Fruit fly (Drosophila melanogaster) whole organism, prepupa: ENCODE measurements around the gene CG31804.

Experiments
- Blimp-1 ChIP-seq: fragments of 200-800 bp; sonication (Bioruptor generic); optimal IDR thresholded peaks from 3 replicates; lab custom pipeline; 2017; ENCODE audit warnings: missing biosample characterization, missing genetic modification characterization, mild to moderate bottlenecking, moderate library complexity, missing genetic modification reagents
- CG10631 ChIP-seq: fragments of 200-800 bp; sonication (Bioruptor generic); optimal IDR thresholded peaks from 2 replicates; lab custom pipeline; 2016; ENCODE audit warnings: missing biosample characterization, missing genetic modification characterization
- CG10669 ChIP-seq: fragments of 200-800 bp; sonication (Bioruptor generic); optimal IDR thresholded peaks from 3 replicates; lab custom pipeline; 2018; ENCODE audit warnings: missing biosample characterization, mild to moderate bottlenecking, missing genetic modification characterization, moderate library complexity
- CG11294 ChIP-seq: fragments of 200-800 bp; sonication (Bioruptor generic); IDR thresholded peaks from 2 replicates; pipeline ENCODE4 v1.3.6; 2022; ENCODE audit warnings: missing biosample characterization, missing genetic modification characterization
- CG11762 ChIP-seq: fragments of 200-800 bp; sonication (Bioruptor generic); optimal IDR thresholded peaks from 3 replicates; lab custom pipeline; 2016; ENCODE audit warnings: missing biosample characterization, missing genetic modification characterization; ENCODE audit not compliant: insufficient read depth
- CG11902 ChIP-seq: fragments of 200-800 bp; sonication (Bioruptor generic); optimal IDR thresholded peaks from 3 replicates; lab custom pipeline; 2016; ENCODE audit warnings: missing biosample characterization, missing genetic modification characterization
- CG3032 ChIP-seq: fragments of 200-800 bp; optimal IDR thresholded peaks from 2 replicates; lab custom pipeline; 2019; ENCODE audit warnings: missing biosample characterization, mild to moderate bottlenecking, missing genetic modification characterization, moderate library complexity
- CG31627 ChIP-seq: fragments of 200-800 bp; sonication (Bioruptor generic); optimal IDR thresholded peaks from 3 replicates; lab custom pipeline; 2016; ENCODE audit warnings: missing biosample characterization, missing genetic modification characterization
- CG32006 ChIP-seq: fragments of 200-800 bp; sonication (Bioruptor generic); optimal IDR thresholded peaks from 3 replicates; lab custom pipeline; 2017; ENCODE audit warnings: missing biosample characterization, mild to moderate bottlenecking, missing genetic modification characterization
- CG34406 ChIP-seq: fragments of 200-800 bp; sonication (Bioruptor generic); optimal IDR thresholded peaks from 3 replicates; lab custom pipeline; 2016; ENCODE audit warnings: missing biosample characterization, missing genetic modification characterization
- CG4318 ChIP-seq: fragments of 200-800 bp; sonication (Bioruptor generic); optimal IDR thresholded peaks from 3 replicates; lab custom pipeline; 2017; ENCODE audit warnings: missing biosample characterization, mild to moderate bottlenecking, missing genetic modification characterization
- CG6163 ChIP-seq: fragments of 200-800 bp; sonication (Bioruptor generic); IDR thresholded peaks from 3 replicates; pipeline ENCODE4 v1.3.6; 2022; ENCODE audit warnings: missing biosample characterization, missing genetic modification characterization
- CG6276 ChIP-seq: fragments of 200-800 bp; sonication (Bioruptor generic); optimal IDR thresholded peaks from 2 replicates; lab custom pipeline; 2017; ENCODE audit warnings: missing biosample characterization, mild to moderate bottlenecking, missing genetic modification characterization
- CG6808 ChIP-seq: fragments of 200-800 bp; sonication (Bioruptor generic); optimal IDR thresholded peaks from 3 replicates; lab custom pipeline; 2017; ENCODE audit warnings: missing biosample characterization, missing genetic modification characterization, mild to moderate bottlenecking, moderate library complexity, missing genetic modification reagents
- CG6854 ChIP-seq: fragments of 200-800 bp; sonication (Bioruptor generic); optimal IDR thresholded peaks from 2 replicates; lab custom pipeline; 2017; ENCODE audit warnings: missing biosample characterization, mild to moderate bottlenecking, missing genetic modification characterization
- CG7368 ChIP-seq: fragments of 200-800 bp; sonication (Bioruptor generic); optimal IDR thresholded peaks from 3 replicates; lab custom pipeline; 2016; ENCODE audit warnings: missing biosample characterization, missing genetic modification characterization
- CG8119 ChIP-seq: fragments of 200-800 bp; sonication (Bioruptor generic); IDR thresholded peaks from 3 replicates; pipeline ENCODE4 v1.3.6; 2022; ENCODE audit warnings: missing biosample characterization, missing genetic modification characterization
- CG8319 ChIP-seq: fragments of 200-800 bp; sonication (Bioruptor generic); optimal IDR thresholded peaks from 3 replicates; lab custom pipeline; 2016; ENCODE audit warnings: missing biosample characterization, missing genetic modification characterization
- CG8632 ChIP-seq: fragments of 200-800 bp; sonication (Bioruptor generic); optimal IDR thresholded peaks from 3 replicates; lab custom pipeline; 2016; ENCODE audit warnings: missing biosample characterization, missing genetic modification characterization
- CG9139 ChIP-seq: fragments of 200-800 bp; sonication (Bioruptor generic); optimal IDR thresholded peaks from 3 replicates; lab custom pipeline; 2017; ENCODE audit warnings: missing biosample characterization, mild to moderate bottlenecking, missing genetic modification characterization
- Eip75B ChIP-seq: fragments of 200-800 bp; sonication (Bioruptor generic); optimal IDR thresholded peaks from 3 replicates; lab custom pipeline; 2016; ENCODE audit warnings: missing biosample characterization, missing genetic modification characterization
- Eip78C ChIP-seq: fragments of 200-800 bp; sonication (Bioruptor generic); peaks from one replicate; lab custom pipeline; 2016; ENCODE audit warnings: missing biosample characterization, missing genetic modification characterization
- Eip93F ChIP-seq: fragments of 200-800 bp; sonication (Bioruptor generic); optimal IDR thresholded peaks from 2 replicates; lab custom pipeline; 2016; ENCODE audit warnings: missing biosample characterization, mild to moderate bottlenecking, missing genetic modification characterization
- Hr39 ChIP-seq: fragments of 200-800 bp; sonication (Bioruptor generic); optimal IDR thresholded peaks from 2 replicates; lab custom pipeline; 2016; ENCODE audit warnings: missing biosample characterization, missing genetic modification characterization
- OdsH ChIP-seq: fragments of 200-800 bp; sonication (Bioruptor generic); optimal IDR thresholded peaks from 3 replicates; lab custom pipeline; 2016; ENCODE audit warnings: missing biosample characterization, missing genetic modification characterization
- Smox ChIP-seq: fragments of 200-800 bp; sonication (Bioruptor generic); optimal IDR thresholded peaks from 3 replicates; lab custom pipeline; 2016; ENCODE audit warnings: missing biosample characterization, missing genetic modification characterization
- Sox14 ChIP-seq: fragments of 200-800 bp; sonication (Bioruptor generic); optimal IDR thresholded peaks from 3 replicates; lab custom pipeline; 2016; ENCODE audit warnings: missing biosample characterization, missing genetic modification characterization
- Sox15 ChIP-seq: fragments of 200-800 bp; sonication (Bioruptor generic); optimal IDR thresholded peaks from 3 replicates; lab custom pipeline; 2016; ENCODE audit warnings: missing biosample characterization, missing genetic modification characterization
- acj6 ChIP-seq: fragments of 200-800 bp; sonication (Bioruptor generic); optimal IDR thresholded peaks from 3 replicates; lab custom pipeline; 2016; ENCODE audit warnings: missing biosample characterization, missing genetic modification characterization
- cyc ChIP-seq: fragments of 200-800 bp; sonication (Bioruptor generic); optimal IDR thresholded peaks from 3 replicates; lab custom pipeline; 2016; ENCODE audit warnings: missing biosample characterization, missing genetic modification characterization
- dac ChIP-seq: fragments of 200-800 bp; sonication (Bioruptor generic); optimal IDR thresholded peaks from 2 replicates; lab custom pipeline; 2017; ENCODE audit warnings: missing biosample characterization, mild to moderate bottlenecking, missing genetic modification characterization
- esn ChIP-seq: fragments of 200-800 bp; sonication (Bioruptor generic); optimal IDR thresholded peaks from 2 replicates; lab custom pipeline; 2016; ENCODE audit warnings: missing biosample characterization, mild to moderate bottlenecking, missing genetic modification characterization, moderate library complexity
- fd59A ChIP-seq: fragments of 200-800 bp; sonication (Bioruptor generic); optimal IDR thresholded peaks from 2 replicates; lab custom pipeline; 2017; ENCODE audit warnings: missing biosample characterization, mild to moderate bottlenecking, missing genetic modification characterization, missing genetic modification reagents
- fd85E ChIP-seq: fragments of 200-800 bp; sonication (Bioruptor generic); optimal IDR thresholded peaks from 3 replicates; lab custom pipeline; 2016; ENCODE audit warnings: missing biosample characterization, missing genetic modification characterization
- fkh ChIP-seq: fragments of 200-800 bp; sonication (Bioruptor generic); optimal IDR thresholded peaks from 3 replicates; lab custom pipeline; 2017; ENCODE audit warnings: missing biosample characterization, mild to moderate bottlenecking, missing genetic modification characterization, moderate library complexity
- lz ChIP-seq: fragments of 200-800 bp; sonication (Bioruptor generic); optimal IDR thresholded peaks from 3 replicates; lab custom pipeline; 2016; ENCODE audit warnings: missing biosample characterization, missing genetic modification characterization
- net ChIP-seq: fragments of 200-800 bp; sonication (Bioruptor generic); optimal IDR thresholded peaks from 3 replicates; lab custom pipeline; 2016; ENCODE audit warnings: missing biosample characterization, missing genetic modification characterization
- pdm3 ChIP-seq: fragments of 200-800 bp; sonication (Bioruptor generic); optimal IDR thresholded peaks from 3 replicates; lab custom pipeline; 2016; ENCODE audit warnings: missing biosample characterization, missing genetic modification characterization
- salr ChIP-seq, 2 experiments: fragments of 200-800 bp; sonication (Bioruptor generic); optimal IDR thresholded peaks; 3 replicates each; lab custom pipeline; 2016 to 2018; ENCODE audit warnings: missing biosample characterization in 2 of 2, missing genetic modification characterization in 2 of 2, mild to moderate bottlenecking in 1 of 2
- spab ChIP-seq: fragments of 200-800 bp; sonication (Bioruptor generic); optimal IDR thresholded peaks from 2 replicates; lab custom pipeline; 2017; ENCODE audit warnings: missing biosample characterization, mild to moderate bottlenecking, missing genetic modification characterization, missing genetic modification reagents
- ss ChIP-seq, 2 experiments: fragments of 200-800 bp; sonication (Bioruptor generic); optimal IDR thresholded peaks; 2 replicates in 1 of 2; 3 replicates in 1 of 2; lab custom pipeline; 2017 to 2018; ENCODE audit warnings: mild to moderate bottlenecking in 2 of 2, missing biosample characterization in 2 of 2, missing genetic modification characterization in 2 of 2, moderate library complexity in 1 of 2
- svp ChIP-seq: fragments of 200-800 bp; sonication (Bioruptor generic); peaks from one replicate; lab custom pipeline; 2016; ENCODE audit warnings: missing biosample characterization, missing genetic modification characterization
- topi ChIP-seq: fragments of 200-800 bp; sonication (Bioruptor generic); optimal IDR thresholded peaks from 3 replicates; lab custom pipeline; 2016; ENCODE audit warnings: missing biosample characterization, missing genetic modification characterization
- vri ChIP-seq: fragments of 200-800 bp; sonication (Bioruptor generic); optimal IDR thresholded peaks from 3 replicates; lab custom pipeline; 2016; ENCODE audit warnings: missing biosample characterization, mild to moderate bottlenecking, missing genetic modification characterization

The CG31804 gene

dm6 chr2L:17363196-17363595 lies at the start of gene CG31804:
TSS of gene CG31804 (plus strand) at chr2L:17363496.
- no peak for TF ChIP-seq Eip93F (GFP tag; lab: Kevin White, UChicago)
- no peak for TF ChIP-seq dac (GFP tag; lab: Kevin White, UChicago)
- TF ChIP-seq CG31627 (GFP tag; lab: Kevin White, UChicago), result no peak
- no peak for TF ChIP-seq CG11762
- TF ChIP-seq Sox15 (GFP tag; lab: Kevin White, UChicago), result no peak

dm6 chr2L:17320612-17321011 lies 42.7 kb upstream of the CG31804 start, which contains the start of gene CG45691:
TSS of gene CG45691 (minus strand) at chr2L:17320712.
- no peak for TF ChIP-seq net (GFP tag; lab: Kevin White, UChicago)

DNA sequence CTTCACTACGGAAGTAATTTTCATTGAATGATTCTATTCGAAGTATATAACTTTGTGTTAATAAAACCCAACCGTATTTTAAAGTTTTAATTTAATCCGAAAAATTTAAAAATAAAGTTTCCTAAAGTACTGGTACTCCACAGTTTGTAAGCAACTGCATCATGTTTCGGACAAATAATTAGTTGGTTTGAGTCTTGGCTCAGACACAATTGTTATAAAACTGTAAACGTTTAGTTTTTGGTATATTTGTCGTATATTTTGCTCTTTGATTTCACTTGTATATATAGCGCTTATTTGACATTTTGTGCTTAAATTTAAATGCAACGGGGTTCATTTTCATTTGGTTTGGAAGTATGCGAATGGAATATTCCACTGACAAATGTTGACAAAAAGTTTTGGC lies 5.2 kb downstream of the CG31804 start:
- TF ChIP-seq CG11762 (no peak), Hr39 (GFP tag; lab: Kevin White, UChicago) (no peak), CG10669 (GFP tag; lab: Kevin White, UChicago) (no peak), CG34406 (GFP tag; lab: Kevin White, UChicago) (no peak), net (GFP tag; lab: Kevin White, UChicago) (no peak), Eip78C (peak; percentile 36), CG6808 (GFP tag; lab: Kevin White, UChicago) (no peak)

DNA sequence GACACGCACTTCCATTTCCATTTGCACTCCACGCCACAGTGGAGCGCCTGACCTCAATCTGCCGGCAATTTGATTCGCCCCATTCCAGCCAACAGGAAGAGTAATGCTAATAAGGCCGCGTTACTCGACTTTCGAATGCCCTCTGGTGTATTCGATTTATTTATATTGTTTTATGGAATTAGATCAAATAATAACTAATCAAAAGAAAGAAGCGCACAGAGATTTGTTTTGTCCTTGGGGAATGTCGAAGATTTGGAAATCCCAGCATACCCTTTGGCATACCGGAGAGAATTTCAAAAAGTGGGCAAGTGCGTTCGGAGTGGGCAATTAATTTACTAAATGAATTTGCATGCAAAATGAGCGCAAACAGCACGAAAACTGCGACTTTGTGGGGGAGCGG lies 11.5 kb downstream of the CG31804 start:
- no peak for TF ChIP-seq salr (GFP tag; optimal IDR thresholded peaks at IDR 0.05; lab: Kevin White, UChicago)
- TF ChIP-seq CG10631 (GFP tag; lab: Kevin White, UChicago), result no peak
- TF ChIP-seq svp (GFP tag; lab: Kevin White, UChicago), result peak; percentile 60
- TF ChIP-seq Smox, result peak; percentile 6
- peak; percentile 8 for TF ChIP-seq CG8319 (GFP tag; lab: Kevin White, UChicago)
- no peak for TF ChIP-seq esn (GFP tag; lab: Kevin White, UChicago)
- no peak for TF ChIP-seq CG8632 (GFP tag; lab: Kevin White, UChicago)
- TF ChIP-seq fd85E (GFP tag; lab: Kevin White, UChicago), result no peak
- no peak for TF ChIP-seq CG11902 (GFP tag; lab: Kevin White, UChicago)
- TF ChIP-seq acj6 (GFP tag; lab: Kevin White, UChicago), result peak; percentile 48
- TF ChIP-seq fd59A (GFP tag; lab: Kevin White, UChicago), result no peak
- peak; percentile 53; the same call in 1 of the 3 replicates for TF ChIP-seq CG6163 (GFP tag; lab: Robert Waterston, UW)
- no peak for TF ChIP-seq CG8119
- TF ChIP-seq CG11294, result peak; percentile 32; the same call in 1 of the 2 replicates
- no peak for TF ChIP-seq dac (GFP tag; lab: Kevin White, UChicago)
- TF ChIP-seq ss (GFP tag; optimal IDR thresholded peaks at IDR 0.05; lab: Kevin White, UChicago), result no peak
- TF ChIP-seq Hr39 (GFP tag; lab: Kevin White, UChicago), result peak; percentile 13
- TF ChIP-seq Eip78C, result peak; percentile 79
- no peak for TF ChIP-seq CG6808 (GFP tag; lab: Kevin White, UChicago)
- TF ChIP-seq Blimp-1 (GFP tag; lab: Kevin White, UChicago), result no peak
- peak; percentile 14 for TF ChIP-seq Sox14
- no peak for TF ChIP-seq CG34406 (GFP tag; lab: Kevin White, UChicago)
- TF ChIP-seq CG6854 (GFP tag; lab: Kevin White, UChicago), result no peak
- no peak for TF ChIP-seq spab (GFP tag; lab: Kevin White, UChicago)
- no peak for TF ChIP-seq CG4318 (GFP tag; lab: Kevin White, UChicago)
- no peak for TF ChIP-seq Sox15 (GFP tag; lab: Kevin White, UChicago)
- no peak for TF ChIP-seq CG11762
- peak; percentile 18 for TF ChIP-seq Eip75B (GFP tag; lab: Kevin White, UChicago)
- TF ChIP-seq cyc (GFP tag; lab: Kevin White, UChicago), result no peak
- TF ChIP-seq topi (GFP tag; lab: Kevin White, UChicago), result peak; percentile 9
- peak; percentile 22 for TF ChIP-seq OdsH (GFP tag; lab: Kevin White, UChicago)
- TF ChIP-seq pdm3 (GFP tag; lab: Kevin White, UChicago), result peak; percentile 55
- TF ChIP-seq CG10669 (GFP tag; lab: Kevin White, UChicago), result no peak
- no peak for TF ChIP-seq CG32006 (GFP tag; lab: Kevin White, UChicago)
- no peak for TF ChIP-seq CG6276 (GFP tag; lab: Kevin White, UChicago)
- peak; percentile 3 for TF ChIP-seq CG3032 (tag; lab: Kevin White, UChicago)
- TF ChIP-seq vri (GFP tag; lab: Kevin White, UChicago), result no peak
- no peak for TF ChIP-seq CG7368 (GFP tag; lab: Kevin White, UChicago)
- TF ChIP-seq CG9139 (GFP tag; lab: Kevin White, UChicago), result no peak
- no peak for TF ChIP-seq fkh (GFP tag; lab: Kevin White, UChicago)
- no peak for TF ChIP-seq lz (GFP tag; lab: Kevin White, UChicago)
